Worm (Caenorhabditis elegans): ENCODE results near the gene dmd-5.

The dmd-5 gene

DNA sequence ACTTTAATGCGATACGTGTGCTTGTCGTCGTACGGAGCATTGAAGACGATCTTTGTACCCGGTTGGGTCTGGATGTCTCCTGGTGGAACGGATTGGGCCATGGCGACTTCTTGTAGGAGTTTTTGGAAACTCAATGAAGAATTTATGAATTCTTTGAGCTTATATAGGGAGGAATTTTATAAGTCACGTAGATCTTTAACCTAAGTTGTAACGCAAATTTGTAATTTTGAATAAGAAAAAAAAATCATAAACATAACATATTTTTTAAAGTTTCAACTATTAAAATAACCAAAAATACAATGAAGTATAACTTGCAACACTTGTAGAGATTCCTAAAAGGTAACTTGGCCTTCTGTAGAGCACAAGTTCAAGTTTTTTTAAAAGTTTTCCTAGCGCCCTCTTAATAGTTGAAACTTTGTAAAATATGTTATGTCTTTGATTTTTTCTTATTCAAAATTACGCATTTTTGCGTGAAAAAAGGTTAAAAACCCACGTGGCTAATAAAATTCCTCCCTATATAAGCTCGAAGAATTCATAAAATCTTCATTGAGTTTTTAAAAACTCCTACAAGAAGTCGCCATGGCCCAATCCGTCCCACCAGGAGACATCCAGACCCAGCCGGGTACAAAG lies 23.4 kb upstream of the dmd-5 start, which contains the start of the genes msp-63 and msp-142:
msp-63 (minus strand) TSS at position 101 of the 630 bp plus-strand sequence.
msp-142 (plus strand) TSS at position 580 of the 630 bp plus-strand sequence.
- TF ChIP-seq pha-4 (tag; optimal IDR thresholded peaks at IDR 0.05) (no peak), ceh-43 (GFP tag; optimal IDR thresholded peaks at IDR 0.05) (no peak)

DNA sequence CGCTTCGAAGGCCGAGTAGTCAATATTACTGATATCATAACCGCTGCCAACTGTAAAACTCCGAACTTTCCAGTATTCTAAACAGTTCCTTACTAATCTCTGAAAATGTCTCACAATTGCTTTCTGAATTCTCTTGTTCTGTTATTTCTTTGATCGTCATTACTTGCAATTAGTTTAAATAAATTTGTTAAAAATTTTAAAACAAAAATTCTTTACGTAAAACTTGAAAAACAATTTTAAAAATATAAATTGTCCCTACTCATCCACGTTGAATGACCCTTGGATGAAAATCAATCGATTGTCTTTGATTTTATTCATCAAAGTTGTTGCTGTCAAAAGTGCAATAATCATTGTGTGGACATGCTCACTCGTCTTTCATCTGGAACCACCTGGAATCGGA lies 20.2 kb upstream of the dmd-5 start, which contains the start of gene acdh-8:
acdh-8 (plus strand) TSS at position 301 of the 400 bp plus-strand sequence.
- no peak for TF ChIP-seq lsy-2 (tag; optimal IDR thresholded peaks at IDR 0.05)
- TF ChIP-seq ztf-11 (tag; optimal IDR thresholded peaks at IDR 0.05): no peak
- no peak for TF ChIP-seq unc-120 (tag; optimal IDR thresholded peaks at IDR 0.05; ENCODE audit: poor library complexity, severe bottlenecking)
- TF ChIP-seq mls-2 (tag; optimal IDR thresholded peaks at IDR 0.05): no peak
- TF ChIP-seq flh-1 (GFP tag; optimal IDR thresholded peaks at IDR 0.05): no peak
- TF ChIP-seq nhr-2 (tag; optimal IDR thresholded peaks at IDR 0.05): no peak
- TF ChIP-seq drap-1 (GFP tag; optimal IDR thresholded peaks at IDR 0.05): no peak
- TF ChIP-seq mab-5 (tag; optimal IDR thresholded peaks at IDR 0.05): no peak
- TF ChIP-seq elt-1 (tag; optimal IDR thresholded peaks at IDR 0.05; ENCODE audit: borderline replicate concordance, insufficient read depth): no peak
- no peak for TF ChIP-seq sem-2 (GFP tag; optimal IDR thresholded peaks at IDR 0.05)
- TF ChIP-seq ceh-39 (tag; optimal IDR thresholded peaks at IDR 0.05): no peak
- TF ChIP-seq M03D4.4 (tag; optimal IDR thresholded peaks at IDR 0.05): no peak
- TF ChIP-seq nhr-12 (tag; optimal IDR thresholded peaks at IDR 0.05): no peak
- no peak for TF ChIP-seq pha-4 (tag; optimal IDR thresholded peaks at IDR 0.05)
- no peak for TF ChIP-seq lin-32 (GFP tag; optimal IDR thresholded peaks at IDR 0.05)
- TF ChIP-seq tbx-8 (GFP tag; optimal IDR thresholded peaks at IDR 0.05): no peak

DNA sequence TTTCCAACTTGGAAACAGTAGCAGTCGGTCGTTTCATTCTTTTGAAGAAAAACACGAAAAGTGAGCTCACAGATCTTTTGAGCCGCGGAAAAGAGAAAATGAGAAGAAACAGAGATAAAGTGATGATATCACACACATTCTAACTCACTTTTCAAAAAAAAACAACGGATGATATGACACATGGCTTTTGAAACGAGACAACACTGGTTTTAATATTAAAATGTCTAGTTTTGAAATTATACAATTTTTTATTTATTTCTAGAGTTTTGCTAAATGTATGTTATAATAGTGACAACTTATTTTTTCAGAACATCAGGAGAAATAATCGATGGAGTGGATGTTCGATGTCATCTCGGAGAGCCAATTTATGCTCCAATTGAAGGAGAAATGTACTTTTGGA lies 18.5 kb upstream of the dmd-5 start, which contains the start of gene K05F1.14:
K05F1.14 (minus strand) TSS at position 101 of the 400 bp plus-strand sequence.
- TF ChIP-seq snpc-4 (tag; optimal IDR thresholded peaks at IDR 0.05): no peak
- TF ChIP-seq ces-1 (GFP tag; optimal IDR thresholded peaks at IDR 0.05): no peak
- no peak for TF ChIP-seq bed-3 (GFP tag; optimal IDR thresholded peaks at IDR 0.05)
- no peak for TF ChIP-seq ztf-11 (tag; optimal IDR thresholded peaks at IDR 0.05)
- TF ChIP-seq ceh-43 (GFP tag; optimal IDR thresholded peaks at IDR 0.05): no peak
- TF ChIP-seq lsy-2 (tag; optimal IDR thresholded peaks at IDR 0.05): no peak

DNA sequence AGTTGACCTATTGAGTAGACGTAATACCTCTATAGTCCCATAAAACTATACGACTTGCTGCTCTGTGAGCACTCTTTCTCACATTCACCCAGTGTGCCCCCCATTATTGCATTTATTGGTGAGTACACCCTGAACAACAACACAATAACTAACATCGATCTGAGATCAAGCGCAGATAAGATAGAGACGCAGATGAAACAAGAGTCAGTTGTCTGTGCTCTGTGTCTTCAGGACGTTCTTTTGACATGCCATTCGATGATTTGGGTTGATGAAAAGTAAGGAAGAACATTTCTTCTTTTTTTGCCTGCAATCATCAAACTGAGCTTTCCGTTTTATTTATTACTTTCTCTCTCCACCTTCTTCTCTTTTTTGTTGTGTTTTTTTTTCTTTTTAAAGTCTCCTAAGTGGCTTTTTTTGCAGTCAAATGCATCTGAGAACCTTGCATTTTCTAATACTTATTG lies 16.3 kb upstream of the dmd-5 start, which contains the start of gene lect-2:
lect-2 (plus strand) TSS at position 411 of the 461 bp plus-strand sequence.
- peak; percentile 94 for TF ChIP-seq hlh-1 (tag; optimal IDR thresholded peaks at IDR 0.05)
- TF ChIP-seq ceh-39 (tag; optimal IDR thresholded peaks at IDR 0.05): no peak
- TF ChIP-seq ceh-43 (GFP tag; optimal IDR thresholded peaks at IDR 0.05): no peak
- no peak for TF ChIP-seq nhr-237 (tag; optimal IDR thresholded peaks at IDR 0.05)
- no peak for TF ChIP-seq unc-39 (tag; optimal IDR thresholded peaks at IDR 0.05)
- TF ChIP-seq nhr-2 (tag; optimal IDR thresholded peaks at IDR 0.05): peak; percentile 35
- TF ChIP-seq blmp-1 (tag; optimal IDR thresholded peaks at IDR 0.05): no peak
- no peak for TF ChIP-seq nhr-12 (tag; optimal IDR thresholded peaks at IDR 0.05)
- no peak for TF ChIP-seq mep-1 (tag; optimal IDR thresholded peaks at IDR 0.05)
- peak; percentile 28 for TF ChIP-seq unc-62 (GFP tag; optimal IDR thresholded peaks at IDR 0.05)
- TF ChIP-seq unc-120 (tag; optimal IDR thresholded peaks at IDR 0.05; ENCODE audit: poor library complexity, severe bottlenecking): peak; percentile 6
- TF ChIP-seq drap-1 (GFP tag; optimal IDR thresholded peaks at IDR 0.05): no peak
- no peak for TF ChIP-seq M03D4.4 (tag; optimal IDR thresholded peaks at IDR 0.05)
- no peak for TF ChIP-seq tbx-8 (GFP tag; optimal IDR thresholded peaks at IDR 0.05)
- no peak for TF ChIP-seq elt-3 (tag; optimal IDR thresholded peaks at IDR 0.05)
- no peak for TF ChIP-seq nhr-28 (tag; optimal IDR thresholded peaks at IDR 0.05)
- no peak for TF ChIP-seq ceh-83 (GFP tag; optimal IDR thresholded peaks at IDR 0.05)
- TF ChIP-seq elt-1 (tag; optimal IDR thresholded peaks at IDR 0.05; ENCODE audit: borderline replicate concordance, insufficient read depth): peak; percentile 84
- no peak for TF ChIP-seq sem-2 (GFP tag; optimal IDR thresholded peaks at IDR 0.05)

DNA sequence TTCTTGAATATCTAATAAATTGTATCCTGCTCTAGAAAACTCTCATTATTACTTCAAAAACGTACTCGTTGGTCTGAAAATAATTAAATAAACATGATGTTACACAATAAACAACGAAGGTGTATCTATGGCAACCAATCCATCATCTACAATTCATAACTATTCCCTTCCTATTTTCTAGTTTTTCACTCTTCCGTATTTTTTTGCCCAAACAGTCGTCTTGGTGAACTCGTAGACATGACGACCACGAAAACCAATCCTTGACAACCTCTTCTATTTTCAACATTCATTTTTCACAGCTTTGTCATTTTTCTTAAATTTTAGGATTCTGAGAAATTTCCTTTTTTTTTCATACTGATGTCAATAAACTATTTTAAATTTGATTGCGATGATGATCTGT lies 14.8 kb upstream of the dmd-5 start, which contains the start of gene K05F1.13:
K05F1.13 (plus strand) TSS at position 301 of the 400 bp plus-strand sequence.
- TF ChIP-seq zip-8 (tag; optimal IDR thresholded peaks at IDR 0.05): no peak
- no peak for TF ChIP-seq ztf-11 (tag; optimal IDR thresholded peaks at IDR 0.05)
- no peak for TF ChIP-seq nhr-237 (tag; optimal IDR thresholded peaks at IDR 0.05)

Data from whole organism, mixed stage, embryonic.